Fruit fly (Drosophila melanogaster) whole organism, prepupa: Measurements from ENCODE around the gene Sfmbt.

Experiments used
- Blimp-1 ChIP-seq: fragments of 200-800 bp; sonication (Bioruptor generic); optimal IDR thresholded peaks from 3 replicates; lab custom pipeline; 2017; ENCODE audit warnings: missing biosample characterization, missing genetic modification characterization, mild to moderate bottlenecking, moderate library complexity, missing genetic modification reagents
- CG10631 ChIP-seq: fragments of 200-800 bp; sonication (Bioruptor generic); optimal IDR thresholded peaks from 2 replicates; lab custom pipeline; 2016; ENCODE audit warnings: missing biosample characterization, missing genetic modification characterization
- CG10669 ChIP-seq: fragments of 200-800 bp; sonication (Bioruptor generic); optimal IDR thresholded peaks from 3 replicates; lab custom pipeline; 2018; ENCODE audit warnings: missing biosample characterization, mild to moderate bottlenecking, missing genetic modification characterization, moderate library complexity
- CG11294 ChIP-seq: fragments of 200-800 bp; sonication (Bioruptor generic); IDR thresholded peaks from 2 replicates; pipeline ENCODE4 v1.3.6; 2022; ENCODE audit warnings: missing biosample characterization, missing genetic modification characterization
- CG11762 ChIP-seq: fragments of 200-800 bp; sonication (Bioruptor generic); optimal IDR thresholded peaks from 3 replicates; lab custom pipeline; 2016; ENCODE audit warnings: missing biosample characterization, missing genetic modification characterization; ENCODE audit not compliant: insufficient read depth
- CG11902 ChIP-seq: fragments of 200-800 bp; sonication (Bioruptor generic); optimal IDR thresholded peaks from 3 replicates; lab custom pipeline; 2016; ENCODE audit warnings: missing biosample characterization, missing genetic modification characterization
- CG15336 ChIP-seq: fragments of 200-800 bp; sonication (Bioruptor generic); IDR thresholded peaks from 2 replicates; pipeline ENCODE4 v1.3.6; 2022; ENCODE audit warnings: missing biosample characterization, missing genetic modification characterization
- CG1621 ChIP-seq: fragments of 200-800 bp; sonication (Bioruptor generic); optimal IDR thresholded peaks from 3 replicates; lab custom pipeline; 2018; ENCODE audit warnings: missing biosample characterization, mild to moderate bottlenecking, missing genetic modification characterization
- CG16779 ChIP-seq: fragments of 200-800 bp; sonication (Bioruptor generic); optimal IDR thresholded peaks from 3 replicates; lab custom pipeline; 2017; ENCODE audit warnings: missing biosample characterization, mild to moderate bottlenecking, missing genetic modification characterization
- CG3032 ChIP-seq: fragments of 200-800 bp; optimal IDR thresholded peaks from 2 replicates; lab custom pipeline; 2019; ENCODE audit warnings: missing biosample characterization, mild to moderate bottlenecking, missing genetic modification characterization, moderate library complexity
- CG32006 ChIP-seq: fragments of 200-800 bp; sonication (Bioruptor generic); optimal IDR thresholded peaks from 3 replicates; lab custom pipeline; 2017; ENCODE audit warnings: missing biosample characterization, mild to moderate bottlenecking, missing genetic modification characterization
- CG34406 ChIP-seq: fragments of 200-800 bp; sonication (Bioruptor generic); optimal IDR thresholded peaks from 3 replicates; lab custom pipeline; 2016; ENCODE audit warnings: missing biosample characterization, missing genetic modification characterization
- CG4318 ChIP-seq: fragments of 200-800 bp; sonication (Bioruptor generic); optimal IDR thresholded peaks from 3 replicates; lab custom pipeline; 2017; ENCODE audit warnings: missing biosample characterization, mild to moderate bottlenecking, missing genetic modification characterization
- CG6163 ChIP-seq: fragments of 200-800 bp; sonication (Bioruptor generic); IDR thresholded peaks from 3 replicates; pipeline ENCODE4 v1.3.6; 2022; ENCODE audit warnings: missing biosample characterization, missing genetic modification characterization
- CG6276 ChIP-seq: fragments of 200-800 bp; sonication (Bioruptor generic); optimal IDR thresholded peaks from 2 replicates; lab custom pipeline; 2017; ENCODE audit warnings: missing biosample characterization, mild to moderate bottlenecking, missing genetic modification characterization
- CG6808 ChIP-seq: fragments of 200-800 bp; sonication (Bioruptor generic); optimal IDR thresholded peaks from 3 replicates; lab custom pipeline; 2017; ENCODE audit warnings: missing biosample characterization, missing genetic modification characterization, mild to moderate bottlenecking, moderate library complexity, missing genetic modification reagents
- CG6854 ChIP-seq: fragments of 200-800 bp; sonication (Bioruptor generic); optimal IDR thresholded peaks from 2 replicates; lab custom pipeline; 2017; ENCODE audit warnings: missing biosample characterization, mild to moderate bottlenecking, missing genetic modification characterization
- CG8119 ChIP-seq: fragments of 200-800 bp; sonication (Bioruptor generic); IDR thresholded peaks from 3 replicates; pipeline ENCODE4 v1.3.6; 2022; ENCODE audit warnings: missing biosample characterization, missing genetic modification characterization
- CG8319 ChIP-seq: fragments of 200-800 bp; sonication (Bioruptor generic); optimal IDR thresholded peaks from 3 replicates; lab custom pipeline; 2016; ENCODE audit warnings: missing biosample characterization, missing genetic modification characterization
- CG8632 ChIP-seq: fragments of 200-800 bp; sonication (Bioruptor generic); optimal IDR thresholded peaks from 3 replicates; lab custom pipeline; 2016; ENCODE audit warnings: missing biosample characterization, missing genetic modification characterization
- CG9139 ChIP-seq: fragments of 200-800 bp; sonication (Bioruptor generic); optimal IDR thresholded peaks from 3 replicates; lab custom pipeline; 2017; ENCODE audit warnings: missing biosample characterization, mild to moderate bottlenecking, missing genetic modification characterization
- Eip75B ChIP-seq: fragments of 200-800 bp; sonication (Bioruptor generic); optimal IDR thresholded peaks from 3 replicates; lab custom pipeline; 2016; ENCODE audit warnings: missing biosample characterization, missing genetic modification characterization
- Eip78C ChIP-seq: fragments of 200-800 bp; sonication (Bioruptor generic); peaks from one replicate; lab custom pipeline; 2016; ENCODE audit warnings: missing biosample characterization, missing genetic modification characterization
- Eip93F ChIP-seq: fragments of 200-800 bp; sonication (Bioruptor generic); optimal IDR thresholded peaks from 2 replicates; lab custom pipeline; 2016; ENCODE audit warnings: missing biosample characterization, mild to moderate bottlenecking, missing genetic modification characterization
- Ets21C ChIP-seq: fragments of 200-800 bp; sonication (Bioruptor generic); optimal IDR thresholded peaks from 3 replicates; lab custom pipeline; 2016; ENCODE audit warnings: missing biosample characterization, missing genetic modification characterization
- Ets96B ChIP-seq: fragments of 200-800 bp; optimal IDR thresholded peaks from 2 replicates; lab custom pipeline; 2019; ENCODE audit warnings: missing biosample characterization, mild to moderate bottlenecking, missing genetic modification characterization, moderate library complexity
- Gug ChIP-seq: fragments of 200-800 bp; sonication (Bioruptor generic); IDR thresholded peaks from 2 replicates; pipeline ENCODE4 v1.3.6; 2022; ENCODE audit warnings: missing biosample characterization, missing genetic modification characterization
- Hr38 ChIP-seq: sonication (Bioruptor generic); optimal IDR thresholded peaks from 2 replicates; lab custom pipeline; 2016; ENCODE audit warnings: missing biosample characterization, missing genetic modification characterization
- Hr39 ChIP-seq: fragments of 200-800 bp; sonication (Bioruptor generic); optimal IDR thresholded peaks from 2 replicates; lab custom pipeline; 2016; ENCODE audit warnings: missing biosample characterization, missing genetic modification characterization
- Hr4 ChIP-seq: fragments of 200-800 bp; sonication (Bioruptor generic); optimal IDR thresholded peaks from 3 replicates; lab custom pipeline; 2016; ENCODE audit warnings: missing biosample characterization, missing genetic modification characterization
- Lpt ChIP-seq: fragments of 200-800 bp; sonication (Bioruptor generic); optimal IDR thresholded peaks from 3 replicates; lab custom pipeline; 2016; ENCODE audit warnings: missing biosample characterization, missing genetic modification characterization
- Met ChIP-seq: fragments of 200-800 bp; sonication (Bioruptor generic); optimal IDR thresholded peaks from 3 replicates; lab custom pipeline; 2016; ENCODE audit warnings: missing biosample characterization, missing genetic modification characterization
- Smox ChIP-seq: fragments of 200-800 bp; sonication (Bioruptor generic); optimal IDR thresholded peaks from 3 replicates; lab custom pipeline; 2016; ENCODE audit warnings: missing biosample characterization, missing genetic modification characterization
- Sox14 ChIP-seq: fragments of 200-800 bp; sonication (Bioruptor generic); optimal IDR thresholded peaks from 3 replicates; lab custom pipeline; 2016; ENCODE audit warnings: missing biosample characterization, missing genetic modification characterization
- Sox15 ChIP-seq: fragments of 200-800 bp; sonication (Bioruptor generic); optimal IDR thresholded peaks from 3 replicates; lab custom pipeline; 2016; ENCODE audit warnings: missing biosample characterization, missing genetic modification characterization
- achi ChIP-seq: fragments of 200-800 bp; sonication (Bioruptor generic); optimal IDR thresholded peaks from 3 replicates; lab custom pipeline; 2016; ENCODE audit warnings: missing biosample characterization, missing genetic modification characterization
- acj6 ChIP-seq: fragments of 200-800 bp; sonication (Bioruptor generic); optimal IDR thresholded peaks from 3 replicates; lab custom pipeline; 2016; ENCODE audit warnings: missing biosample characterization, missing genetic modification characterization
- cyc ChIP-seq: fragments of 200-800 bp; sonication (Bioruptor generic); optimal IDR thresholded peaks from 3 replicates; lab custom pipeline; 2016; ENCODE audit warnings: missing biosample characterization, missing genetic modification characterization
- dac ChIP-seq: fragments of 200-800 bp; sonication (Bioruptor generic); optimal IDR thresholded peaks from 2 replicates; lab custom pipeline; 2017; ENCODE audit warnings: missing biosample characterization, mild to moderate bottlenecking, missing genetic modification characterization
- eg ChIP-seq: fragments of 200-800 bp; sonication (Bioruptor generic); IDR thresholded peaks from 3 replicates; pipeline ENCODE4 v1.3.6; 2022; ENCODE audit warnings: missing biosample characterization, missing genetic modification characterization
- esn ChIP-seq: fragments of 200-800 bp; sonication (Bioruptor generic); optimal IDR thresholded peaks from 2 replicates; lab custom pipeline; 2016; ENCODE audit warnings: missing biosample characterization, mild to moderate bottlenecking, missing genetic modification characterization, moderate library complexity
- fd59A ChIP-seq: fragments of 200-800 bp; sonication (Bioruptor generic); optimal IDR thresholded peaks from 2 replicates; lab custom pipeline; 2017; ENCODE audit warnings: missing biosample characterization, mild to moderate bottlenecking, missing genetic modification characterization, missing genetic modification reagents
- fd85E ChIP-seq: fragments of 200-800 bp; sonication (Bioruptor generic); optimal IDR thresholded peaks from 3 replicates; lab custom pipeline; 2016; ENCODE audit warnings: missing biosample characterization, missing genetic modification characterization
- net ChIP-seq: fragments of 200-800 bp; sonication (Bioruptor generic); optimal IDR thresholded peaks from 3 replicates; lab custom pipeline; 2016; ENCODE audit warnings: missing biosample characterization, missing genetic modification characterization
- pdm3 ChIP-seq: fragments of 200-800 bp; sonication (Bioruptor generic); optimal IDR thresholded peaks from 3 replicates; lab custom pipeline; 2016; ENCODE audit warnings: missing biosample characterization, missing genetic modification characterization
- salr ChIP-seq, 2 experiments: fragments of 200-800 bp; sonication (Bioruptor generic); optimal IDR thresholded peaks; 3 replicates each; lab custom pipeline; 2016 to 2018; ENCODE audit warnings: missing biosample characterization in 2 of 2, missing genetic modification characterization in 2 of 2, mild to moderate bottlenecking in 1 of 2
- ss ChIP-seq, 2 experiments: fragments of 200-800 bp; sonication (Bioruptor generic); optimal IDR thresholded peaks; 2 replicates in 1 of 2; 3 replicates in 1 of 2; lab custom pipeline; 2017 to 2018; ENCODE audit warnings: mild to moderate bottlenecking in 2 of 2, missing biosample characterization in 2 of 2, missing genetic modification characterization in 2 of 2, moderate library complexity in 1 of 2
- svp ChIP-seq: fragments of 200-800 bp; sonication (Bioruptor generic); peaks from one replicate; lab custom pipeline; 2016; ENCODE audit warnings: missing biosample characterization, missing genetic modification characterization
- topi ChIP-seq: fragments of 200-800 bp; sonication (Bioruptor generic); optimal IDR thresholded peaks from 3 replicates; lab custom pipeline; 2016; ENCODE audit warnings: missing biosample characterization, missing genetic modification characterization

Gene Sfmbt

DNA sequence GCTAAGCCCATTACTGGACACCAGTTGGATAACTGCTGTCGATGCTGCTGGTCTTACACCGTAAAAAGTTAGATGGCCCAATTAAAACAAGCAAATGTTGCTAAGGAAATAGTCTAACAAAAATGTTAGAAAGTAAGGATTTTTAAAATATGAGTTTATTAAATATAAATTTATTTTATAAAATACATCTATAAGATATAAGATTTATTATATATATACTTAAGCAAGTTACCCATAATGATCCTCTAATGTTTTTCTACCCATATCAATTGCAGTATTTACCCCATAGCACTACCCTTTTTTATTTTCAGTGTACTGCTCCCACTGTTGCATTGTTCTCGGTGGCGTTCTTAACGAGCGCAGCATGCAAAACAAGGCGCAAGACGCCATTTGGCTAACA is 30.3 kb downstream of the Sfmbt start (continued):
- peak; percentile 6 for TF ChIP-seq net (GFP tag; lab: Kevin White, UChicago)
- peak; percentile 61 for TF ChIP-seq CG32006 (GFP tag; lab: Kevin White, UChicago)

DNA sequence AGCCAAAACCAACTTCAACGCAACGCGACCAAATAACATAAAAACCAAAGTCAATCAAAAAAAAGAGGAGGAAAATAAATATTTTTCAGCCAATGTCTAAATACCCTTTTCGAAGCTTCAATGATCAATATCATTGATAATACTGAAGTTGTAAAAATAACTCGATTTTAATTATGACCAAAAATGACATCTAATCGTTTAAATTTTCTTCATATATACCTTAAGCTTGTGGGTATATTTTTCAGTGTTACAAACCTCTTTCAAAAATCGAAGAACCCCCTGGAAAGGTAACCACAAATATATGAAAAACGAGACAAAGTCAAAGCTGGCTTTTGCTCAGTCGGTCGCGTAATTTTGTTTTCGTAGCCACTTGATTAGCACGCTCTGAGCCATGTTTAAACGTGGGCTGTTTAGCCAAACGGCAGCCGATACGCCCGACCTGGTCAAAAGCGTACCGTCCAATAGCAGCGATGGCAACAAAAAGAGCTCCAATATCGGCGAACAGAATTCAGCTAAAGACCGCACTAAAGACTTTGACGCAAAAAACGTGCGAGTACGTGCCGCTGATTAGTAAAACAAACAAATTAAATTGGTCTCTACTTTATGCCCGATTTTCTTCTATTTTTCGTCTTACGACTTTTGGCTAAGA is 31.4 kb downstream of the Sfmbt start:
- TF ChIP-seq Eip78C, result peak; percentile 69
- no peak for TF ChIP-seq Eip75B (GFP tag; lab: Kevin White, UChicago)
- TF ChIP-seq Sox15, result no peak
- TF ChIP-seq Ets21C (GFP tag; lab: Kevin White, UChicago), result no peak
- TF ChIP-seq CG6276 (GFP tag; lab: Kevin White, UChicago), result peak; percentile 44
- TF ChIP-seq Smox (GFP tag; lab: Kevin White, UChicago), result peak; percentile 23
- TF ChIP-seq CG16779, result no peak
- TF ChIP-seq Lpt, result peak; percentile 29
- peak; percentile 70 for TF ChIP-seq CG8119 (GFP tag; lab: Robert Waterston, UW)
- TF ChIP-seq cyc, result peak; percentile 17
- TF ChIP-seq Hr39 (GFP tag; lab: Kevin White, UChicago), result peak; percentile 52
- TF ChIP-seq CG6854, result no peak
- TF ChIP-seq CG4318 (GFP tag; lab: Kevin White, UChicago), result no peak
- TF ChIP-seq CG1621 (tag; lab: Kevin White, UChicago), result no peak
- TF ChIP-seq dac (GFP tag; lab: Kevin White, UChicago), result no peak
- TF ChIP-seq esn, result peak; percentile 27
- TF ChIP-seq CG11902 (GFP tag; lab: Kevin White, UChicago), result no peak
- peak; percentile 80 for TF ChIP-seq CG15336 (GFP tag; lab: Robert Waterston, UW)
- no peak for TF ChIP-seq Blimp-1 (GFP tag; lab: Kevin White, UChicago)
- peak; percentile 61 for TF ChIP-seq CG32006 (GFP tag; lab: Kevin White, UChicago)
- TF ChIP-seq fd59A (GFP tag; lab: Kevin White, UChicago), result no peak
- TF ChIP-seq Hr38 (GFP tag; lab: Kevin White, UChicago), result no peak
- no peak; the same call in 1 of the 2 replicates for TF ChIP-seq CG11294 (GFP tag; lab: Robert Waterston, UW)
- TF ChIP-seq Hr4 (GFP tag; lab: Kevin White, UChicago), result peak; percentile 75
- TF ChIP-seq CG10631 (GFP tag; lab: Kevin White, UChicago), result peak; percentile 5
- TF ChIP-seq Sox14, result peak; percentile 1
- TF ChIP-seq CG6163 (GFP tag; lab: Robert Waterston, UW), result no peak; the same call in 2 of the 3 replicates
- peak; percentile 36 for TF ChIP-seq topi (GFP tag; lab: Kevin White, UChicago)
- TF ChIP-seq CG8319 (GFP tag; lab: Kevin White, UChicago), result no peak
- no peak for TF ChIP-seq Eip93F (GFP tag; lab: Kevin White, UChicago)
- TF ChIP-seq CG6808 (GFP tag; lab: Kevin White, UChicago), result no peak
- TF ChIP-seq CG11762 (GFP tag; lab: Kevin White, UChicago), result no peak
- TF ChIP-seq fd85E (GFP tag; lab: Kevin White, UChicago), result no peak
- TF ChIP-seq ss (GFP tag; optimal IDR thresholded peaks at IDR 0.05; lab: Kevin White, UChicago), result no peak
- peak; percentile 50 for TF ChIP-seq svp
- no peak for TF ChIP-seq CG9139 (GFP tag; lab: Kevin White, UChicago)
- TF ChIP-seq Gug (GFP tag; lab: Robert Waterston, UW), result peak; percentile 52
- peak; percentile 15 for TF ChIP-seq Ets96B (tag; lab: Kevin White, UChicago)
- TF ChIP-seq salr (GFP tag; optimal IDR thresholded peaks at IDR 0.05; lab: Kevin White, UChicago), result peak in 1 of 2 experiments; percentile 4
- no peak for TF ChIP-seq CG8632 (GFP tag; lab: Kevin White, UChicago)
- TF ChIP-seq CG34406, result no peak
- peak; percentile 43 for TF ChIP-seq Met (GFP tag; lab: Kevin White, UChicago)
- peak; percentile 69; the same call in 2 of the 3 replicates for TF ChIP-seq eg (GFP tag; lab: Robert Waterston, UW)
- no peak for TF ChIP-seq CG3032 (tag; lab: Kevin White, UChicago)
- TF ChIP-seq CG10669, result no peak
- peak; percentile 34 for TF ChIP-seq achi (GFP tag; lab: Kevin White, UChicago)
- TF ChIP-seq acj6 (GFP tag; lab: Kevin White, UChicago), result peak; percentile 21
- peak; percentile 43 for TF ChIP-seq pdm3 (GFP tag; lab: Kevin White, UChicago)
